Worm (Caenorhabditis elegans) whole organism, L3 larva: Measurements from ENCODE around the gene T01B6.1.

ENCODE experiments used
- egl-27 ChIP-seq: sonication (generic microtip); optimal IDR thresholded peaks from 4 replicates; lab custom pipeline; 2017; ENCODE audit warnings: missing biosample characterization, missing genetic modification reagents, missing genetic modification characterization
- elt-2 ChIP-seq: sonication (generic microtip); optimal IDR thresholded peaks from 2 replicates; lab custom pipeline; 2016; ENCODE audit warnings: missing genetic modification reagents, mild to moderate bottlenecking, missing genetic modification characterization, missing compliant biosample characterization
- fkh-10 ChIP-seq: sonication (generic microtip); optimal IDR thresholded peaks from 2 replicates; lab custom pipeline; 2017; ENCODE audit warnings: missing biosample characterization, missing genetic modification reagents, missing genetic modification characterization
- fos-1 ChIP-seq: fragments of 150-350 bp; optimal IDR thresholded peaks from 2 replicates; lab custom pipeline; 2014; ENCODE audit warnings: missing biosample characterization, missing genetic modification characterization
- lin-15B ChIP-seq: fragments of 150-350 bp; optimal IDR thresholded peaks from 2 replicates; lab custom pipeline; 2014; ENCODE audit warnings: missing biosample characterization, missing genetic modification characterization
- nhr-28 ChIP-seq: fragments of 150-350 bp; optimal IDR thresholded peaks from 2 replicates; lab custom pipeline; 2014; ENCODE audit warnings: missing biosample characterization, missing genetic modification characterization
- snpc-4 ChIP-seq: fragments of 150-350 bp; optimal IDR thresholded peaks from 2 replicates; lab custom pipeline; 2014; ENCODE audit warnings: missing biosample characterization, missing genetic modification characterization
- unc-62 ChIP-seq: fragments of 150-350 bp; sonication (generic microtip); optimal IDR thresholded peaks from 4 replicates; lab custom pipeline; 2014; ENCODE audit warnings: missing biosample characterization, missing genetic modification reagents, missing genetic modification characterization

- TF ChIP-seq unc-62 (GFP tag; lab: Kevin White, UChicago), result no peak
- no peak for TF ChIP-seq egl-27 (tag; lab: Kevin White, UChicago)
- TF ChIP-seq fos-1 (tag; lab: Kevin White, UChicago), result no peak
- TF ChIP-seq lin-15B (tag; lab: Kevin White, UChicago), result no peak
- no peak for TF ChIP-seq fkh-10 (GFP tag; lab: Kevin White, UChicago)
- no peak for TF ChIP-seq nhr-28 (tag; lab: Kevin White, UChicago)
- peak; percentile 14 for TF ChIP-seq elt-2
- TF ChIP-seq snpc-4 (tag; lab: Kevin White, UChicago), result peak; percentile 98
These were observed 6.6 kb upstream of the T01B6.1 start for ce11 chrX:2328873-2329272.
